Worm (Caenorhabditis elegans): Measurements from ENCODE around the gene F14F9.5.

F14F9.5 gene

DNA sequence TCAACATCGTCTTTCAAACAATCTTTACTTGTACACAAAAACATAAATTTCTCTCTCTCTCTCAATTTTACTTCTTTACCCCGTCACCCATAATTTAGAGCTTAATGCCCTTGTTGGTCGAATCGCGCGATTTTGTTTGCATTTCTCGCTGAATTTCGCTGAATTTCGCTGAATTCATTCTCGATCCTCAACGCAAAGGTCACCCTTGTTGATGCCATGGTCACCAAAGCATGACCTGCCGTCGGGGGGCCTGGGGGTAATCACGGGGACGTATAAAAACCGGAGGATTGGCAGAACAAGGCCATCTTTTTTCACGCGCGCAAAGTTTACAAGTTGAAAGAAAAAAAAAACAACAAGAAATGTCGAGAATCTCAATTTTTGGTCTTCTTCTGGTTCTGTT is 3.1 kb downstream of the F14F9.5 start, which contains the start of gene F14F9.8:
F14F9.8 (plus strand) TSS at position 301 of the 400 bp plus-strand sequence.
- no peak for TF ChIP-seq ztf-11 (tag; optimal IDR thresholded peaks at IDR 0.05)
- no peak for TF ChIP-seq blmp-1 (tag; optimal IDR thresholded peaks at IDR 0.05; ENCODE audit: insufficient read depth)
- no peak for TF ChIP-seq lin-13 (GFP tag; optimal IDR thresholded peaks at IDR 0.05)
- no peak for TF ChIP-seq lsy-2 (tag; optimal IDR thresholded peaks at IDR 0.05)
- no peak for TF ChIP-seq nhr-25 (tag; optimal IDR thresholded peaks at IDR 0.05)
- no peak for TF ChIP-seq mbf-1 (tag; optimal IDR thresholded peaks at IDR 0.05)
- no peak for TF ChIP-seq R02D3.7 (tag; optimal IDR thresholded peaks at IDR 0.05)
- no peak for TF ChIP-seq lin-39 (tag; optimal IDR thresholded peaks at IDR 0.05)
- no peak for TF ChIP-seq unc-39 (tag; optimal IDR thresholded peaks at IDR 0.05)
- TF ChIP-seq egl-27 (tag; optimal IDR thresholded peaks at IDR 0.05) = no peak
- no peak for TF ChIP-seq elt-1 (tag; optimal IDR thresholded peaks at IDR 0.05)
- no peak for TF ChIP-seq sem-4 (tag; optimal IDR thresholded peaks at IDR 0.05)
- TF ChIP-seq skn-1 (tag; optimal IDR thresholded peaks at IDR 0.05) = no peak
- TF ChIP-seq zag-1 (tag; optimal IDR thresholded peaks at IDR 0.05) = no peak
- no peak for TF ChIP-seq mab-5 (tag; optimal IDR thresholded peaks at IDR 0.05)
- TF ChIP-seq ceh-16 (tag; optimal IDR thresholded peaks at IDR 0.05) = no peak

ce11 chrV:5131380-5131779 is 4.5 kb downstream of the F14F9.5 start:
- TF ChIP-seq nhr-77 (tag; optimal IDR thresholded peaks at IDR 0.05) (no peak), unc-39 (tag; optimal IDR thresholded peaks at IDR 0.05) (no peak), gmeb-1 (tag; optimal IDR thresholded peaks at IDR 0.05) (no peak), ceh-82 (tag; optimal IDR thresholded peaks at IDR 0.05) (no peak), mbf-1 (tag; optimal IDR thresholded peaks at IDR 0.05) (no peak), nhr-129 (tag; optimal IDR thresholded peaks at IDR 0.05) (peak; percentile 100), ZK546.5 (tag; optimal IDR thresholded peaks at IDR 0.05) (no peak), fos-1 (tag; optimal IDR thresholded peaks at IDR 0.05) (peak; percentile 68), nhr-6 (tag; optimal IDR thresholded peaks at IDR 0.05) (no peak), lin-13 (GFP tag; optimal IDR thresholded peaks at IDR 0.05) (no peak), nhr-10 (tag; optimal IDR thresholded peaks at IDR 0.05) (no peak), crh-2 (tag; optimal IDR thresholded peaks at IDR 0.05) (no peak), sma-3 (GFP tag; optimal IDR thresholded peaks at IDR 0.05) (no peak), lsy-2 (tag; optimal IDR thresholded peaks at IDR 0.05) (peak in 1 of 2 experiments; percentile 23), R02D3.7 (tag; optimal IDR thresholded peaks at IDR 0.05) (no peak), skn-1 (tag; optimal IDR thresholded peaks at IDR 0.05) (peak; percentile 52), mdl-1 (tag; optimal IDR thresholded peaks at IDR 0.05) (no peak), alr-1 (tag; optimal IDR thresholded peaks at IDR 0.05) (no peak), nhr-21 (tag; optimal IDR thresholded peaks at IDR 0.05) (no peak), ama-1 (optimal IDR thresholded peaks at IDR 0.05) (no peak), C34F6.9 (tag; optimal IDR thresholded peaks at IDR 0.05) (peak; percentile 61), unc-55 (GFP tag; optimal IDR thresholded peaks at IDR 0.05) (peak; percentile 83), snpc-4 (tag; optimal IDR thresholded peaks at IDR 0.05) (peak; percentile 18), nhr-23 (tag; optimal IDR thresholded peaks at IDR 0.05) (no peak), lin-39 (tag; optimal IDR thresholded peaks at IDR 0.05) (no peak), lin-11 (tag; optimal IDR thresholded peaks at IDR 0.05) (no peak), unc-62 (GFP tag; optimal IDR thresholded peaks at IDR 0.05) (no peak), elt-3 (tag; optimal IDR thresholded peaks at IDR 0.05) (no peak), ztf-1 (GFP tag; conservative IDR thresholded peaks at IDR 0.05) (no peak), peb-1 (tag; optimal IDR thresholded peaks at IDR 0.05) (no peak), ztf-11 (tag; optimal IDR thresholded peaks at IDR 0.05) (no peak), Y55F3AM.14 (GFP tag; optimal IDR thresholded peaks at IDR 0.05) (no peak), nhr-11 (tag; optimal IDR thresholded peaks at IDR 0.05) (no peak), elt-1 (tag; optimal IDR thresholded peaks at IDR 0.05) (no peak), ztf-4 (tag; optimal IDR thresholded peaks at IDR 0.05) (no peak), nhr-237 (tag; optimal IDR thresholded peaks at IDR 0.05) (no peak), egl-27 (tag; optimal IDR thresholded peaks at IDR 0.05) (no peak), ceh-16 (tag; optimal IDR thresholded peaks at IDR 0.05) (no peak), zag-1 (tag; optimal IDR thresholded peaks at IDR 0.05) (no peak)

DNA sequence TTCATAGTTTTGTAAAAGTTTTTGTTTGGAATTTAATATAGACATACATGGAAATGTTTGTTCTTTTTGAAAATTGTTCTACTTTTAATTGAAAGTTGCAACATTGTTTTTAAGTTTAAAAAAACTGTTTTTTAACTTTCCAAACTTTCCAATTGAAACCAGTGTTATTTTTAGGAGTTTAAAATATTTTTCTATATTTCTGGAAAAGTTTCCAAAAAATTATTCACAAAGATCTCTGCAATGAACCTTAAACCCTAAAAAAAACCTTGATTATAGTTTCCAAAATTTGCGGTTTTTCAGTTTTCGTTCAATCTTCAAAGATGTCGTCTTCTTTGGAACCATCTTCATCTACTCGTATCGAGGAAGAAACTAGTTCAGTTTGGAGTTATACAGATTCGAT is 5.5 kb downstream of the F14F9.5 start, which contains the start of gene F14F9.4:
F14F9.4 (plus strand) TSS at position 301 of the 400 bp plus-strand sequence.
- TF ChIP-seq ztf-4 (tag; optimal IDR thresholded peaks at IDR 0.05) (no peak), ZK546.5 (tag; optimal IDR thresholded peaks at IDR 0.05) (no peak), skn-1 (tag; optimal IDR thresholded peaks at IDR 0.05) (no peak), unc-62 (GFP tag; optimal IDR thresholded peaks at IDR 0.05) (no peak), mbf-1 (tag; optimal IDR thresholded peaks at IDR 0.05) (no peak), egl-27 (tag; optimal IDR thresholded peaks at IDR 0.05) (no peak), alr-1 (tag; optimal IDR thresholded peaks at IDR 0.05) (no peak), peb-1 (tag; optimal IDR thresholded peaks at IDR 0.05) (no peak), nhr-10 (tag; optimal IDR thresholded peaks at IDR 0.05) (no peak), nhr-129 (tag; optimal IDR thresholded peaks at IDR 0.05) (no peak), lsy-2 (tag; optimal IDR thresholded peaks at IDR 0.05) (no peak), nhr-21 (tag; optimal IDR thresholded peaks at IDR 0.05) (no peak), elt-3 (tag; optimal IDR thresholded peaks at IDR 0.05) (no peak)
